Fruit fly (Drosophila melanogaster) Kc167 (cell line): ENCODE measurements around the gene CCT6.

Source experiments
- Myc ChIP-seq: fragments of >200 bp; optimal IDR thresholded peaks from 2 replicates; lab custom pipeline; 2017; ENCODE audit warnings: missing external identifiers
- h ChIP-seq: fragments of >200 bp; optimal IDR thresholded peaks from 3 replicates; lab custom pipeline; 2018; ENCODE audit warnings: missing external identifiers

dm6 chrX:15786242-15786641 is 39.8 kb downstream of the CCT6 start:
- TF ChIP-seq h (lab: Kevin White, UChicago), result no peak
- no peak for TF ChIP-seq Myc (lab: Kevin White, UChicago)
